Worm (Caenorhabditis elegans) whole organism, late embryonic: ENCODE measurements around the gene tat-6.

Source experiments
- ceh-22 ChIP-seq: sonication (generic microtip); optimal IDR thresholded peaks from 2 replicates; lab custom pipeline; 2017; ENCODE audit warnings: missing biosample characterization, missing genetic modification characterization
- hlh-13 ChIP-seq: fragments of 200-800 bp; sonication (Bioruptor generic); optimal IDR thresholded peaks from 2 replicates; lab custom pipeline; 2018; ENCODE audit warnings: mild to moderate bottlenecking, missing genetic modification characterization, missing compliant biosample characterization
- hlh-30 ChIP-seq: sonication (generic microtip); optimal IDR thresholded peaks from 2 replicates; lab custom pipeline; 2017; ENCODE audit warnings: antibody characterized with exemption, missing genetic modification characterization, missing compliant biosample characterization; ENCODE audit not compliant: insufficient read depth
- odd-2 ChIP-seq: sonication (generic microtip); optimal IDR thresholded peaks from 2 replicates; lab custom pipeline; 2017; ENCODE audit warnings: antibody characterized with exemption, mild to moderate bottlenecking, missing genetic modification characterization, missing compliant biosample characterization
- pha-4 ChIP-seq: fragments of 150-350 bp; optimal IDR thresholded peaks from 2 replicates; lab custom pipeline; 2018; ENCODE audit warnings: missing biosample characterization, missing genetic modification reagents, missing genetic modification characterization
- unc-3 ChIP-seq, 2 experiments: fragments of 200-800 bp in 1 of 2; sonication (Bioruptor generic) in 1 of 2; sonication (generic microtip) in 1 of 2; conservative IDR thresholded peaks in 1 of 2; optimal IDR thresholded peaks in 1 of 2; 2 replicates each; pipeline versions ENCODE4 v1.3.6 to Lab custom; 2016 to 2022; ENCODE audit warnings: missing compliant biosample characterization in 2 of 2, missing genetic modification characterization in 2 of 2, missing genetic modification reagents in 1 of 2
- zip-5 ChIP-seq: sonication (generic microtip); optimal IDR thresholded peaks from 2 replicates; lab custom pipeline; 2016; ENCODE audit warnings: missing genetic modification characterization, missing compliant biosample characterization

DNA sequence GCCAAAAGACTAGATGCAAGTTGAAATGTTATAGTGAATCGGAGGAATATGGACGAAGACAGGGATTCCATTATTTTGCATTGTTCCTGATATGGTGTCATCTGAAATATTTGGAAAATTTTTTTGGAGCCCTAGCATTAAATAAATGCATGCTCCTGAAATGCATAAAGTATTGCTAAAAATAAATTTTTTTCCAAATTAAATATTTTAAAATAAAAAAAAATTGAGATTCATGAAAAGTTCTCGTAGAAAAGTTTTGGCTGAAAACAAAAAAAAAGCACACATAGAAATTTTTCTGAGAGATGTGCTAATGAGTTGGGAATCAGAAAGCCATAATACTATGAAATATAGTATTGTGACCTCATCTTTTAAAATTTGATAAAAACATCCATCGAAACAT is 26.2 kb downstream of the tat-6 start, which contains the start of gene srab-7:
- TF ChIP-seq unc-3 (GFP tag; conservative IDR thresholded peaks at IDR 0.05; lab: Robert Waterston, UW) (no peak), unc-3 (tag; optimal IDR thresholded peaks at IDR 0.05; lab: Kevin White, UChicago) (no peak), hlh-30 (no peak), hlh-13 (no peak), odd-2 (tag; lab: Kevin White, UChicago) (no peak), zip-5 (tag; lab: Kevin White, UChicago) (no peak), ceh-22 (no peak), pha-4 (tag; lab: Kevin White, UChicago) (no peak)
